Worm (Caenorhabditis elegans): ENCODE data around the gene F54F12.1.

Gene F54F12.1

ce11 chrIII:13070548-13071050 lies 15.4 kb upstream of the F54F12.1 start, which contains the start of gene Y39E4B.6 (continued):
- TF ChIP-seq lin-11 (tag; optimal IDR thresholded peaks at IDR 0.05), result peak; percentile 31
- no peak for TF ChIP-seq elt-4 (tag; optimal IDR thresholded peaks at IDR 0.05)
- peak; percentile 97 for TF ChIP-seq K02D7.2 (tag; optimal IDR thresholded peaks at IDR 0.05)
- peak; percentile 88 for TF ChIP-seq elt-2 (tag; optimal IDR thresholded peaks at IDR 0.05)
- peak; percentile 97 for TF ChIP-seq ceh-14 (tag; optimal IDR thresholded peaks at IDR 0.05)
- no peak for TF ChIP-seq mec-3 (tag; optimal IDR thresholded peaks at IDR 0.05; ENCODE audit: borderline replicate concordance)
- peak; percentile 89 for TF ChIP-seq ceh-48 (tag; optimal IDR thresholded peaks at IDR 0.05)
- TF ChIP-seq ref-2 (tag; optimal IDR thresholded peaks at IDR 0.05), result peak; percentile 99
- peak; percentile 77 for TF ChIP-seq hlh-30 (tag; optimal IDR thresholded peaks at IDR 0.05; ENCODE audit: insufficient read depth)
- TF ChIP-seq unc-55 (GFP tag; optimal IDR thresholded peaks at IDR 0.05), result peak; percentile 74
- TF ChIP-seq hlh-15 (tag; optimal IDR thresholded peaks at IDR 0.05), result no peak
- no peak for TF ChIP-seq ceh-30 (tag; optimal IDR thresholded peaks at IDR 0.05)
- TF ChIP-seq zip-5 (tag; optimal IDR thresholded peaks at IDR 0.05), result no peak
- TF ChIP-seq ceh-2 (tag; optimal IDR thresholded peaks at IDR 0.05), result peak; percentile 69
- TF ChIP-seq unc-42 (tag; optimal IDR thresholded peaks at IDR 0.05), result peak; percentile 96
- peak; percentile 97 for TF ChIP-seq rnt-1 (tag; optimal IDR thresholded peaks at IDR 0.05)
- TF ChIP-seq sox-2 (GFP tag; IDR thresholded peaks at IDR 0.05), result peak; percentile 61
- TF ChIP-seq eyg-1 (tag; optimal IDR thresholded peaks at IDR 0.05), result peak; percentile 76
- TF ChIP-seq pag-3 (tag; optimal IDR thresholded peaks at IDR 0.05; ENCODE audit: borderline replicate concordance), result peak; percentile 43
- TF ChIP-seq unc-86 (tag; optimal IDR thresholded peaks at IDR 0.05), result peak; percentile 94
- TF ChIP-seq dve-1 (tag; optimal IDR thresholded peaks at IDR 0.05), result peak; percentile 87
- peak; percentile 78 for TF ChIP-seq sdc-2 (tag; optimal IDR thresholded peaks at IDR 0.05)
- peak; percentile 49 for TF ChIP-seq ceh-24 (tag; optimal IDR thresholded peaks at IDR 0.05)
- TF ChIP-seq odd-2 (tag; optimal IDR thresholded peaks at IDR 0.05), result no peak
- peak; percentile 88 for TF ChIP-seq F13H6.1 (tag; optimal IDR thresholded peaks at IDR 0.05)

- TF ChIP-seq lim-6 (tag; optimal IDR thresholded peaks at IDR 0.05) (no peak), ama-1 (optimal IDR thresholded peaks at IDR 0.05) (no peak), ceh-48 (tag; optimal IDR thresholded peaks at IDR 0.05) (no peak), hlh-13 (GFP tag; optimal IDR thresholded peaks at IDR 0.05) (no peak), ahr-1 (tag; optimal IDR thresholded peaks at IDR 0.05) (no peak), ceh-18 (tag; optimal IDR thresholded peaks at IDR 0.05) (no peak)
Measured at ce11 chrIII:13069416-13069815, 14.2 kb upstream of the F54F12.1 start.

DNA sequence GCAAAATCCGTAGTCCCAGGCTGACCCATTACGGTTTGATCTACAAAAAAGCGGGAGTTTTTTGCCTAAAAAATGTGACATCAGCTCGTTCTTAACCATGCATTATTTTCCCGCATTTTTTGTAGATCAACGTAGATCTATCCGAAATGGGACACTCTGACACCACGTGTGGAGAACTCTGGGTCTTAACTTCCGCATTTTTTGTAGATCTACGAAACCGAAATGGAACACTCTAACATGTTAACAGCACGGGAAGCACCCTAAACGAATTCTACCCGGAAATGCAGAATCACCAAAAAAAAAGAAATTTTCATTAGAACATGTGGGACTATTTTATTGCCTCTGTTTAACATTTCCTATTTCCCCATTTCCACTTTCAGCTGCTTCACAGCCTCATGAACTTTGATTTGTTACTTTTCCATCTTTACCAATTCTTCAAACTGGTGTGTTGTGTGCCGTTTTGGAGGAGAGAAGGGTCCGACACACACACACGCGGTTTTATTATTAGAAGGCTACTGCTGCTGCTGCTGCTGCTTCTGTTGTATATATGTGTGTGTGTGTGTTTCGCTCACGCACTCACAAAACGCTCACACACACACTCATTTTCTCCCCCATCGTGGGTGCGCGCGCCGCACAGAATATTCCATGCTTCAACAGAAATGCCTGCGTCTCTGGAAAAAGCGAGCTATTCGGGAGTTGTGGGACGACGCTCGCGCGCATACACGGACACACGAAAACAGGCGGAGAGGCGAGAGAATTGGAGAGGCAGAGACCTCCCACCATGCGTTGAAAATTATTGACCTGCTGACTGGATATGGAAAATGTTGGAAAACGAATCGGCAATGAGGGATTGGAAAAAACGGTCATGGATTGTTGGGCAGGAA lies 12.9 kb upstream of the F54F12.1 start:
- peak; percentile 55 for TF ChIP-seq pat-9 (tag; optimal IDR thresholded peaks at IDR 0.05)
- no peak for TF ChIP-seq C38D4.7 (GFP tag; optimal IDR thresholded peaks at IDR 0.05)
- peak; percentile 61 for TF ChIP-seq pag-3 (tag; optimal IDR thresholded peaks at IDR 0.05; ENCODE audit: borderline replicate concordance)
- TF ChIP-seq ceh-48 (tag; optimal IDR thresholded peaks at IDR 0.05), result peak; percentile 65
- TF ChIP-seq odd-2 (tag; optimal IDR thresholded peaks at IDR 0.05), result no peak
- TF ChIP-seq nhr-11 (tag; optimal IDR thresholded peaks at IDR 0.05), result no peak
- TF ChIP-seq syd-9 (tag; optimal IDR thresholded peaks at IDR 0.05), result peak; percentile 81
- TF ChIP-seq T23F11.4 (GFP tag; optimal IDR thresholded peaks at IDR 0.05), result peak; percentile 77
- TF ChIP-seq ztf-16 (tag; optimal IDR thresholded peaks at IDR 0.05), result no peak
- no peak for TF ChIP-seq hlh-13 (GFP tag; optimal IDR thresholded peaks at IDR 0.05)
- peak; percentile 83 for TF ChIP-seq unc-55 (GFP tag; optimal IDR thresholded peaks at IDR 0.05)
- peak; percentile 96 for TF ChIP-seq ceh-18 (tag; optimal IDR thresholded peaks at IDR 0.05)
- TF ChIP-seq pha-2 (tag; optimal IDR thresholded peaks at IDR 0.05), result peak; percentile 56
- no peak for TF ChIP-seq pha-4 (tag; optimal IDR thresholded peaks at IDR 0.05)
- TF ChIP-seq dmd-4 (tag; optimal IDR thresholded peaks at IDR 0.05; ENCODE audit: borderline replicate concordance), result peak; percentile 83
- peak; percentile 88 for TF ChIP-seq hlh-30 (tag; optimal IDR thresholded peaks at IDR 0.05; ENCODE audit: insufficient read depth)
- TF ChIP-seq ref-2 (tag; optimal IDR thresholded peaks at IDR 0.05), result peak; percentile 92
- peak; percentile 75 for TF ChIP-seq hlh-6 (tag; optimal IDR thresholded peaks at IDR 0.05)
- no peak for TF ChIP-seq sox-2 (GFP tag; IDR thresholded peaks at IDR 0.05)
- TF ChIP-seq ceh-19 (GFP tag; optimal IDR thresholded peaks at IDR 0.05), result peak; percentile 66
- no peak for TF ChIP-seq pqm-1 (tag; optimal IDR thresholded peaks at IDR 0.05)
- TF ChIP-seq rnt-1 (tag; optimal IDR thresholded peaks at IDR 0.05), result peak; percentile 82
- TF ChIP-seq K09A11.1 (tag; optimal IDR thresholded peaks at IDR 0.05; ENCODE audit: insufficient read depth), result peak; percentile 23
- TF ChIP-seq K02D7.2 (tag; optimal IDR thresholded peaks at IDR 0.05), result peak; percentile 34
- TF ChIP-seq elt-2 (tag; optimal IDR thresholded peaks at IDR 0.05), result peak; percentile 66
- no peak for TF ChIP-seq ceh-45 (GFP tag; IDR thresholded peaks at IDR 0.05)
- TF ChIP-seq nfya-1 (tag; optimal IDR thresholded peaks at IDR 0.05), result peak; percentile 95
